Fruit fly (Drosophila melanogaster) whole organism, prepupa: ENCODE measurements around the gene CG42818.

Experiments used
- CG10631 ChIP-seq: fragments of 200-800 bp; sonication (Bioruptor generic); optimal IDR thresholded peaks from 2 replicates; lab custom pipeline; 2016; ENCODE audit warnings: missing biosample characterization, missing genetic modification characterization
- CG10669 ChIP-seq: fragments of 200-800 bp; sonication (Bioruptor generic); optimal IDR thresholded peaks from 3 replicates; lab custom pipeline; 2018; ENCODE audit warnings: missing biosample characterization, mild to moderate bottlenecking, missing genetic modification characterization, moderate library complexity
- CG11762 ChIP-seq: fragments of 200-800 bp; sonication (Bioruptor generic); optimal IDR thresholded peaks from 3 replicates; lab custom pipeline; 2016; ENCODE audit warnings: missing biosample characterization, missing genetic modification characterization; ENCODE audit not compliant: insufficient read depth
- CG11902 ChIP-seq: fragments of 200-800 bp; sonication (Bioruptor generic); optimal IDR thresholded peaks from 3 replicates; lab custom pipeline; 2016; ENCODE audit warnings: missing biosample characterization, missing genetic modification characterization
- CG15336 ChIP-seq: fragments of 200-800 bp; sonication (Bioruptor generic); IDR thresholded peaks from 2 replicates; pipeline ENCODE4 v1.3.6; 2022; ENCODE audit warnings: missing biosample characterization, missing genetic modification characterization
- CG1621 ChIP-seq: fragments of 200-800 bp; sonication (Bioruptor generic); optimal IDR thresholded peaks from 3 replicates; lab custom pipeline; 2018; ENCODE audit warnings: missing biosample characterization, mild to moderate bottlenecking, missing genetic modification characterization
- CG16779 ChIP-seq: fragments of 200-800 bp; sonication (Bioruptor generic); optimal IDR thresholded peaks from 3 replicates; lab custom pipeline; 2017; ENCODE audit warnings: missing biosample characterization, mild to moderate bottlenecking, missing genetic modification characterization
- CG31627 ChIP-seq: fragments of 200-800 bp; sonication (Bioruptor generic); optimal IDR thresholded peaks from 3 replicates; lab custom pipeline; 2016; ENCODE audit warnings: missing biosample characterization, missing genetic modification characterization
- CG32006 ChIP-seq: fragments of 200-800 bp; sonication (Bioruptor generic); optimal IDR thresholded peaks from 3 replicates; lab custom pipeline; 2017; ENCODE audit warnings: missing biosample characterization, mild to moderate bottlenecking, missing genetic modification characterization
- CG3919 ChIP-seq: fragments of 200-800 bp; sonication (Bioruptor generic); optimal IDR thresholded peaks from 3 replicates; lab custom pipeline; 2016; ENCODE audit warnings: missing biosample characterization, missing genetic modification characterization
- CG4318 ChIP-seq: fragments of 200-800 bp; sonication (Bioruptor generic); optimal IDR thresholded peaks from 3 replicates; lab custom pipeline; 2017; ENCODE audit warnings: missing biosample characterization, mild to moderate bottlenecking, missing genetic modification characterization
- CG6163 ChIP-seq: fragments of 200-800 bp; sonication (Bioruptor generic); IDR thresholded peaks from 3 replicates; pipeline ENCODE4 v1.3.6; 2022; ENCODE audit warnings: missing biosample characterization, missing genetic modification characterization
- CG6808 ChIP-seq: fragments of 200-800 bp; sonication (Bioruptor generic); optimal IDR thresholded peaks from 3 replicates; lab custom pipeline; 2017; ENCODE audit warnings: missing biosample characterization, missing genetic modification characterization, mild to moderate bottlenecking, moderate library complexity, missing genetic modification reagents
- CG6854 ChIP-seq: fragments of 200-800 bp; sonication (Bioruptor generic); optimal IDR thresholded peaks from 2 replicates; lab custom pipeline; 2017; ENCODE audit warnings: missing biosample characterization, mild to moderate bottlenecking, missing genetic modification characterization
- CG7368 ChIP-seq: fragments of 200-800 bp; sonication (Bioruptor generic); optimal IDR thresholded peaks from 3 replicates; lab custom pipeline; 2016; ENCODE audit warnings: missing biosample characterization, missing genetic modification characterization
- CG8119 ChIP-seq: fragments of 200-800 bp; sonication (Bioruptor generic); IDR thresholded peaks from 3 replicates; pipeline ENCODE4 v1.3.6; 2022; ENCODE audit warnings: missing biosample characterization, missing genetic modification characterization
- CG8319 ChIP-seq: fragments of 200-800 bp; sonication (Bioruptor generic); optimal IDR thresholded peaks from 3 replicates; lab custom pipeline; 2016; ENCODE audit warnings: missing biosample characterization, missing genetic modification characterization
- CG8632 ChIP-seq: fragments of 200-800 bp; sonication (Bioruptor generic); optimal IDR thresholded peaks from 3 replicates; lab custom pipeline; 2016; ENCODE audit warnings: missing biosample characterization, missing genetic modification characterization
- Eip75B ChIP-seq: fragments of 200-800 bp; sonication (Bioruptor generic); optimal IDR thresholded peaks from 3 replicates; lab custom pipeline; 2016; ENCODE audit warnings: missing biosample characterization, missing genetic modification characterization
- Eip78C ChIP-seq: fragments of 200-800 bp; sonication (Bioruptor generic); peaks from one replicate; lab custom pipeline; 2016; ENCODE audit warnings: missing biosample characterization, missing genetic modification characterization
- Eip93F ChIP-seq: fragments of 200-800 bp; sonication (Bioruptor generic); optimal IDR thresholded peaks from 2 replicates; lab custom pipeline; 2016; ENCODE audit warnings: missing biosample characterization, mild to moderate bottlenecking, missing genetic modification characterization
- Ets21C ChIP-seq: fragments of 200-800 bp; sonication (Bioruptor generic); optimal IDR thresholded peaks from 3 replicates; lab custom pipeline; 2016; ENCODE audit warnings: missing biosample characterization, missing genetic modification characterization
- Ets96B ChIP-seq: fragments of 200-800 bp; optimal IDR thresholded peaks from 2 replicates; lab custom pipeline; 2019; ENCODE audit warnings: missing biosample characterization, mild to moderate bottlenecking, missing genetic modification characterization, moderate library complexity
- Gug ChIP-seq: fragments of 200-800 bp; sonication (Bioruptor generic); IDR thresholded peaks from 2 replicates; pipeline ENCODE4 v1.3.6; 2022; ENCODE audit warnings: missing biosample characterization, missing genetic modification characterization
- Hr38 ChIP-seq: sonication (Bioruptor generic); optimal IDR thresholded peaks from 2 replicates; lab custom pipeline; 2016; ENCODE audit warnings: missing biosample characterization, missing genetic modification characterization
- Hr4 ChIP-seq: fragments of 200-800 bp; sonication (Bioruptor generic); optimal IDR thresholded peaks from 3 replicates; lab custom pipeline; 2016; ENCODE audit warnings: missing biosample characterization, missing genetic modification characterization
- Lpt ChIP-seq: fragments of 200-800 bp; sonication (Bioruptor generic); optimal IDR thresholded peaks from 3 replicates; lab custom pipeline; 2016; ENCODE audit warnings: missing biosample characterization, missing genetic modification characterization
- OdsH ChIP-seq: fragments of 200-800 bp; sonication (Bioruptor generic); optimal IDR thresholded peaks from 3 replicates; lab custom pipeline; 2016; ENCODE audit warnings: missing biosample characterization, missing genetic modification characterization
- Smox ChIP-seq: fragments of 200-800 bp; sonication (Bioruptor generic); optimal IDR thresholded peaks from 3 replicates; lab custom pipeline; 2016; ENCODE audit warnings: missing biosample characterization, missing genetic modification characterization
- Sox102F ChIP-seq: fragments of 200-800 bp; sonication (Bioruptor generic); optimal IDR thresholded peaks from 2 replicates; lab custom pipeline; 2016; ENCODE audit warnings: missing biosample characterization, mild to moderate bottlenecking, missing genetic modification characterization
- Sox14 ChIP-seq: fragments of 200-800 bp; sonication (Bioruptor generic); optimal IDR thresholded peaks from 3 replicates; lab custom pipeline; 2016; ENCODE audit warnings: missing biosample characterization, missing genetic modification characterization
- Sox15 ChIP-seq: fragments of 200-800 bp; sonication (Bioruptor generic); optimal IDR thresholded peaks from 3 replicates; lab custom pipeline; 2016; ENCODE audit warnings: missing biosample characterization, missing genetic modification characterization
- achi ChIP-seq: fragments of 200-800 bp; sonication (Bioruptor generic); optimal IDR thresholded peaks from 3 replicates; lab custom pipeline; 2016; ENCODE audit warnings: missing biosample characterization, missing genetic modification characterization
- acj6 ChIP-seq: fragments of 200-800 bp; sonication (Bioruptor generic); optimal IDR thresholded peaks from 3 replicates; lab custom pipeline; 2016; ENCODE audit warnings: missing biosample characterization, missing genetic modification characterization
- dac ChIP-seq: fragments of 200-800 bp; sonication (Bioruptor generic); optimal IDR thresholded peaks from 2 replicates; lab custom pipeline; 2017; ENCODE audit warnings: missing biosample characterization, mild to moderate bottlenecking, missing genetic modification characterization
- eg ChIP-seq: fragments of 200-800 bp; sonication (Bioruptor generic); IDR thresholded peaks from 3 replicates; pipeline ENCODE4 v1.3.6; 2022; ENCODE audit warnings: missing biosample characterization, missing genetic modification characterization
- esn ChIP-seq: fragments of 200-800 bp; sonication (Bioruptor generic); optimal IDR thresholded peaks from 2 replicates; lab custom pipeline; 2016; ENCODE audit warnings: missing biosample characterization, mild to moderate bottlenecking, missing genetic modification characterization, moderate library complexity
- fd59A ChIP-seq: fragments of 200-800 bp; sonication (Bioruptor generic); optimal IDR thresholded peaks from 2 replicates; lab custom pipeline; 2017; ENCODE audit warnings: missing biosample characterization, mild to moderate bottlenecking, missing genetic modification characterization, missing genetic modification reagents
- fd85E ChIP-seq: fragments of 200-800 bp; sonication (Bioruptor generic); optimal IDR thresholded peaks from 3 replicates; lab custom pipeline; 2016; ENCODE audit warnings: missing biosample characterization, missing genetic modification characterization
- fkh ChIP-seq: fragments of 200-800 bp; sonication (Bioruptor generic); optimal IDR thresholded peaks from 3 replicates; lab custom pipeline; 2017; ENCODE audit warnings: missing biosample characterization, mild to moderate bottlenecking, missing genetic modification characterization, moderate library complexity
- net ChIP-seq: fragments of 200-800 bp; sonication (Bioruptor generic); optimal IDR thresholded peaks from 3 replicates; lab custom pipeline; 2016; ENCODE audit warnings: missing biosample characterization, missing genetic modification characterization
- spab ChIP-seq: fragments of 200-800 bp; sonication (Bioruptor generic); optimal IDR thresholded peaks from 2 replicates; lab custom pipeline; 2017; ENCODE audit warnings: missing biosample characterization, mild to moderate bottlenecking, missing genetic modification characterization, missing genetic modification reagents
- ss ChIP-seq, 2 experiments: fragments of 200-800 bp; sonication (Bioruptor generic); optimal IDR thresholded peaks; 2 replicates in 1 of 2; 3 replicates in 1 of 2; lab custom pipeline; 2017 to 2018; ENCODE audit warnings: mild to moderate bottlenecking in 2 of 2, missing biosample characterization in 2 of 2, missing genetic modification characterization in 2 of 2, moderate library complexity in 1 of 2
- svp ChIP-seq: fragments of 200-800 bp; sonication (Bioruptor generic); peaks from one replicate; lab custom pipeline; 2016; ENCODE audit warnings: missing biosample characterization, missing genetic modification characterization
- topi ChIP-seq: fragments of 200-800 bp; sonication (Bioruptor generic); optimal IDR thresholded peaks from 3 replicates; lab custom pipeline; 2016; ENCODE audit warnings: missing biosample characterization, missing genetic modification characterization

CG42818 gene

DNA sequence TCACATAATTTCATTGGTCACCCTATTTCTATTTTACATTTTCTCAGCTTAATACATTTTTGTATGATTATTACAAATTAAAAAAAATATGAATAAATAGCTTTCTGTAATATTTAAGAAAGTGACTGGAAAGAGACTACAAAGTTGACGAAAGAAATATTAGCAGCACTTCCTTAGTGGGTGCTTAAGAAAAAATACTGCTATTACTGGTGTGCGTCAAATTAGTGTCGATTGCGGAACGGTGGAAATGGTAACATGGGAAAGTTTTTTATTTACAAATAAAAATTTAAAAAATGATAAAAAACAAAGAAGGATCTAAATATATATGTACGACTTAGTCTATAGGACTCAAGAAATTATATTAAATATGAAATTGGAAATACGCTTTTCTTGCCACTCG is 17.8 kb upstream of the CG42818 start:
- TF ChIP-seq svp (GFP tag; lab: Kevin White, UChicago) (peak; percentile 35), Hr4 (GFP tag; lab: Kevin White, UChicago) (no peak)

DNA sequence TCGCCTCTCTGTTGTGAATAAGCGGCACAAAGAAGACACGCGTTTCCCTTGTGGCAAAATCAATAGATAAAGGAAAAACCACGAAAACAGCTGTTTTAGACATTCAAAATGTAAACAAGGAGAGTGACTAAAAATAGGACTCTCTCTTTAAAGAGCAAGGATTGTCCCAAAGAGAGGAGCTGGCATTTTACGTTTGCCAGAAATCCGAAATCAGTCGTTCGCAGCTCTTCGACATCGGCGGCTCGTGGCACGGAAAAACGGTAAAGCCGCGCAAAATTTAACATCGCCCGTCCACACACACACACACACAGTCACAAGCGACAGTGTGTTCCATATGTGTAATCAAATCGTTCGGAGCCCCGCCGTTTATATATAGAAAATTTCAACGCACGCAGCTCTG is 10.5 kb upstream of the CG42818 start, which contains the start of gene Ca-Ma2d:
Gene Ca-Ma2d (plus strand): TSS at position 211 of the 400 bp plus-strand sequence.
- TF ChIP-seq Eip78C (GFP tag; lab: Kevin White, UChicago) (peak; percentile 30), Sox102F (GFP tag; lab: Kevin White, UChicago) (no peak)

dm6 chr2L:16234817-16235216 is 6.9 kb upstream of the CG42818 start:
- TF ChIP-seq achi (GFP tag; lab: Kevin White, UChicago): no peak
- TF ChIP-seq topi (GFP tag; lab: Kevin White, UChicago): no peak

dm6 chr2L:16251598-16252131 is 9.9 kb downstream of the CG42818 start, which contains the start of gene CG46309:
TSS of gene CG46309 (minus strand) at chr2L:16251788.
- TF ChIP-seq Sox15 (GFP tag; lab: Kevin White, UChicago): no peak
- no peak for TF ChIP-seq fkh (GFP tag; lab: Kevin White, UChicago)
- no peak for TF ChIP-seq CG7368 (GFP tag; lab: Kevin White, UChicago)
- TF ChIP-seq dac: no peak
- TF ChIP-seq CG8632 (GFP tag; lab: Kevin White, UChicago): peak; percentile 22
- no peak for TF ChIP-seq CG11902
- TF ChIP-seq CG6163 (GFP tag; lab: Robert Waterston, UW): no peak
- TF ChIP-seq CG8119: no peak; the same call in 2 of the 3 replicates
- TF ChIP-seq spab (GFP tag; lab: Kevin White, UChicago): no peak
- TF ChIP-seq CG1621 (tag; lab: Kevin White, UChicago): no peak
- no peak for TF ChIP-seq CG6808 (GFP tag; lab: Kevin White, UChicago)
- no peak for TF ChIP-seq CG10631 (GFP tag; lab: Kevin White, UChicago)
- no peak for TF ChIP-seq net
- peak; percentile 53 for TF ChIP-seq Sox14
- TF ChIP-seq topi (GFP tag; lab: Kevin White, UChicago): peak; percentile 53
- TF ChIP-seq fd59A (GFP tag; lab: Kevin White, UChicago): no peak
- TF ChIP-seq Smox: peak; percentile 54
- no peak for TF ChIP-seq CG8319
- peak; percentile 8 for TF ChIP-seq Ets21C
- no peak for TF ChIP-seq Hr38 (GFP tag; lab: Kevin White, UChicago)
- no peak for TF ChIP-seq CG32006 (GFP tag; lab: Kevin White, UChicago)
- no peak for TF ChIP-seq CG3919 (GFP tag; lab: Kevin White, UChicago)
- TF ChIP-seq eg (GFP tag; lab: Robert Waterston, UW): no peak
- TF ChIP-seq OdsH (GFP tag; lab: Kevin White, UChicago): peak; percentile 49
- TF ChIP-seq CG15336 (GFP tag; lab: Robert Waterston, UW): no peak
- no peak for TF ChIP-seq svp (GFP tag; lab: Kevin White, UChicago)
- peak; percentile 1 for TF ChIP-seq achi (GFP tag; lab: Kevin White, UChicago)
- no peak for TF ChIP-seq ss (GFP tag; optimal IDR thresholded peaks at IDR 0.05; lab: Kevin White, UChicago)
- TF ChIP-seq CG31627 (GFP tag; lab: Kevin White, UChicago): peak; percentile 51
- TF ChIP-seq Eip78C (GFP tag; lab: Kevin White, UChicago): peak; percentile 86
- no peak for TF ChIP-seq Gug (GFP tag; lab: Robert Waterston, UW)
- TF ChIP-seq CG16779 (tag; lab: Kevin White, UChicago): no peak
- TF ChIP-seq Eip93F (GFP tag; lab: Kevin White, UChicago): no peak
- TF ChIP-seq Lpt (GFP tag; lab: Kevin White, UChicago): peak; percentile 8
- TF ChIP-seq CG10669 (GFP tag; lab: Kevin White, UChicago): no peak
- TF ChIP-seq CG4318 (GFP tag; lab: Kevin White, UChicago): no peak
- TF ChIP-seq Eip75B: peak; percentile 48
- TF ChIP-seq esn: peak; percentile 53
- TF ChIP-seq Sox102F (GFP tag; lab: Kevin White, UChicago): peak; percentile 50
- peak; percentile 10 for TF ChIP-seq CG11762
- peak; percentile 56 for TF ChIP-seq acj6
- TF ChIP-seq fd85E (GFP tag; lab: Kevin White, UChicago): no peak
- TF ChIP-seq CG6854 (GFP tag; lab: Kevin White, UChicago): no peak
- no peak for TF ChIP-seq Ets96B (tag; lab: Kevin White, UChicago)
